Worm (Caenorhabditis elegans) whole organism, L4/young adult: Measurements from ENCODE around the gene F46G11.2.

Source experiments
- dao-5 ChIP-seq: sonication (generic microtip); optimal IDR thresholded peaks from 2 replicates; lab custom pipeline; 2016; ENCODE audit warnings: missing genotype, missing genetic modification characterization, moderate library complexity, missing compliant biosample characterization
- him-1 ChIP-seq: sonication (generic microtip); optimal IDR thresholded peaks from 2 replicates; lab custom pipeline; 2016; ENCODE audit warnings: missing genotype, missing genetic modification reagents, missing genetic modification characterization, missing compliant biosample characterization

ce11 chrX:5826976-5827375 lies 39.0 kb downstream of the F46G11.2 start:
- TF ChIP-seq dao-5: no peak
- TF ChIP-seq him-1 (tag; lab: Kevin White, UChicago): no peak
